Worm (Caenorhabditis elegans) whole organism, L3 larva: ENCODE results near the gene F38B7.2.

ENCODE experiments used
- ceh-9 ChIP-seq: sonication (generic microtip); optimal IDR thresholded peaks from 2 replicates; lab custom pipeline; 2018; ENCODE audit warnings: missing biosample characterization, missing genetic modification characterization
- egl-27 ChIP-seq: sonication (generic microtip); optimal IDR thresholded peaks from 4 replicates; lab custom pipeline; 2017; ENCODE audit warnings: missing biosample characterization, missing genetic modification reagents, missing genetic modification characterization
- nhr-23 ChIP-seq: fragments of 150-350 bp; optimal IDR thresholded peaks from 2 replicates; lab custom pipeline; 2014; ENCODE audit warnings: missing biosample characterization, missing genetic modification reagents, missing genetic modification characterization

- no peak for TF ChIP-seq ceh-9 (tag; lab: Kevin White, UChicago)
- TF ChIP-seq egl-27 (tag; lab: Kevin White, UChicago), result no peak
- no peak for TF ChIP-seq nhr-23 (tag; lab: Kevin White, UChicago)
These were observed 30.8 kb downstream of the F38B7.2 start for ce11 chrV:11574563-11574962.
